Worm (Caenorhabditis elegans) whole organism, late embryonic: ENCODE results near the gene F17C11.11.

ENCODE experiments used
- K09A11.1 ChIP-seq: sonication (generic microtip); optimal IDR thresholded peaks from 2 replicates; lab custom pipeline; 2017; ENCODE audit warnings: antibody characterized with exemption, mild to moderate bottlenecking, missing genetic modification characterization, missing compliant biosample characterization; ENCODE audit not compliant: insufficient read depth
- T23F11.4 ChIP-seq: fragments of 200-800 bp; sonication (Bioruptor generic); optimal IDR thresholded peaks from 2 replicates; lab custom pipeline; 2018; ENCODE audit warnings: mild to moderate bottlenecking, missing genetic modification characterization, missing compliant biosample characterization
- ceh-14 ChIP-seq: sonication (generic microtip); optimal IDR thresholded peaks from 2 replicates; lab custom pipeline; 2016; ENCODE audit warnings: missing genotype, missing genetic modification characterization, missing compliant biosample characterization
- ceh-19 ChIP-seq: fragments of 200-800 bp; sonication (Bioruptor generic); optimal IDR thresholded peaks from 2 replicates; lab custom pipeline; 2018; ENCODE audit warnings: mild to moderate bottlenecking, missing genetic modification characterization, missing compliant biosample characterization
- ceh-22 ChIP-seq: sonication (generic microtip); optimal IDR thresholded peaks from 2 replicates; lab custom pipeline; 2017; ENCODE audit warnings: missing biosample characterization, missing genetic modification characterization
- ceh-24 ChIP-seq: sonication (generic microtip); optimal IDR thresholded peaks from 2 replicates; lab custom pipeline; 2016; ENCODE audit warnings: mild to moderate bottlenecking, missing genetic modification characterization, missing compliant biosample characterization
- ceh-9 ChIP-seq: sonication (generic microtip); optimal IDR thresholded peaks from 2 replicates; lab custom pipeline; 2016; ENCODE audit warnings: mild to moderate bottlenecking, missing genetic modification characterization, inconsistent platforms, missing compliant biosample characterization
- che-1 ChIP-seq: sonication (generic microtip); optimal IDR thresholded peaks from 2 replicates; lab custom pipeline; 2016; ENCODE audit warnings: mild to moderate bottlenecking, missing genetic modification characterization, missing compliant biosample characterization
- dmd-4 ChIP-seq: sonication (generic microtip); optimal IDR thresholded peaks from 2 replicates; lab custom pipeline; 2016; ENCODE audit warnings: borderline replicate concordance, missing genetic modification characterization, missing compliant biosample characterization
- elt-2 ChIP-seq: sonication (generic microtip); optimal IDR thresholded peaks from 2 replicates; lab custom pipeline; 2016; ENCODE audit warnings: missing genetic modification reagents, missing genetic modification characterization, missing compliant biosample characterization
- elt-4 ChIP-seq: sonication (generic microtip); optimal IDR thresholded peaks from 2 replicates; lab custom pipeline; 2016; ENCODE audit warnings: missing genetic modification characterization, missing compliant biosample characterization
- ets-4 ChIP-seq: sonication (generic microtip); optimal IDR thresholded peaks from 2 replicates; lab custom pipeline; 2016; ENCODE audit warnings: missing genetic modification characterization, missing compliant biosample characterization
- eyg-1 ChIP-seq: sonication (generic microtip); optimal IDR thresholded peaks from 2 replicates; lab custom pipeline; 2016; ENCODE audit warnings: missing genotype, missing genetic modification characterization, missing compliant biosample characterization
- fkh-10 ChIP-seq: fragments of 150-350 bp; optimal IDR thresholded peaks from 2 replicates; lab custom pipeline; 2014; ENCODE audit warnings: missing biosample characterization, missing genetic modification reagents, missing genetic modification characterization
- fkh-6 ChIP-seq: sonication (generic microtip); optimal IDR thresholded peaks from 2 replicates; lab custom pipeline; 2016; ENCODE audit warnings: missing genetic modification characterization, missing compliant biosample characterization
- gmeb-2 ChIP-seq: sonication (generic microtip); optimal IDR thresholded peaks from 2 replicates; lab custom pipeline; 2016; ENCODE audit warnings: missing genetic modification characterization, inconsistent platforms, missing compliant biosample characterization
- hlh-30 ChIP-seq: sonication (generic microtip); optimal IDR thresholded peaks from 2 replicates; lab custom pipeline; 2017; ENCODE audit warnings: antibody characterized with exemption, missing genetic modification characterization, missing compliant biosample characterization; ENCODE audit not compliant: insufficient read depth
- hlh-6 ChIP-seq: sonication (generic microtip); optimal IDR thresholded peaks from 2 replicates; lab custom pipeline; 2016; ENCODE audit warnings: missing genotype, missing genetic modification characterization, missing compliant biosample characterization
- hlh-8 ChIP-seq: sonication (generic microtip); optimal IDR thresholded peaks from 2 replicates; lab custom pipeline; 2016; ENCODE audit warnings: missing genotype, missing genetic modification characterization, missing compliant biosample characterization
- lim-6 ChIP-seq: sonication (generic microtip); optimal IDR thresholded peaks from 2 replicates; lab custom pipeline; 2016; ENCODE audit warnings: missing genetic modification characterization, missing compliant biosample characterization
- lin-11 ChIP-seq: fragments of 200-800 bp; sonication (Bioruptor generic); optimal IDR thresholded peaks from 2 replicates; lab custom pipeline; 2018; ENCODE audit warnings: mild to moderate bottlenecking, missing genetic modification characterization, missing compliant biosample characterization
- mec-3 ChIP-seq: sonication (generic microtip); optimal IDR thresholded peaks from 2 replicates; lab custom pipeline; 2016; ENCODE audit warnings: borderline replicate concordance, missing genetic modification characterization, missing compliant biosample characterization
- nfya-1 ChIP-seq: sonication (generic microtip); optimal IDR thresholded peaks from 2 replicates; lab custom pipeline; 2017; ENCODE audit warnings: missing genetic modification characterization, mild to moderate bottlenecking, missing compliant biosample characterization, antibody characterized with exemption, moderate library complexity
- nhr-11 ChIP-seq: fragments of 150-350 bp; optimal IDR thresholded peaks from 2 replicates; lab custom pipeline; 2014; ENCODE audit warnings: missing biosample characterization, missing genetic modification characterization
- npax-4 ChIP-seq: sonication (generic microtip); optimal IDR thresholded peaks from 2 replicates; lab custom pipeline; 2016; ENCODE audit warnings: missing genetic modification characterization, missing compliant biosample characterization
- pag-3 ChIP-seq: sonication (generic microtip); optimal IDR thresholded peaks from 2 replicates; lab custom pipeline; 2016; ENCODE audit warnings: missing compliant biosample characterization, missing genetic modification characterization, borderline replicate concordance
- pat-9 ChIP-seq: fragments of 200-800 bp; sonication (Bioruptor generic); optimal IDR thresholded peaks from 2 replicates; lab custom pipeline; 2018; ENCODE audit warnings: mild to moderate bottlenecking, missing genetic modification characterization, moderate library complexity, missing compliant biosample characterization
- pha-2 ChIP-seq: sonication (generic microtip); optimal IDR thresholded peaks from 2 replicates; lab custom pipeline; 2017; ENCODE audit warnings: mild to moderate bottlenecking, missing genetic modification characterization, missing compliant biosample characterization
- pha-4 ChIP-seq: fragments of 150-350 bp; optimal IDR thresholded peaks from 2 replicates; lab custom pipeline; 2018; ENCODE audit warnings: missing biosample characterization, missing genetic modification reagents, missing genetic modification characterization
- ref-2 ChIP-seq: sonication (generic microtip); optimal IDR thresholded peaks from 2 replicates; lab custom pipeline; 2016; ENCODE audit warnings: missing genetic modification characterization, missing compliant biosample characterization
- rnt-1 ChIP-seq: sonication (generic microtip); optimal IDR thresholded peaks from 2 replicates; lab custom pipeline; 2016; ENCODE audit warnings: missing genetic modification characterization, missing compliant biosample characterization
- syd-9 ChIP-seq: sonication (generic microtip); optimal IDR thresholded peaks from 2 replicates; lab custom pipeline; 2016; ENCODE audit warnings: mild to moderate bottlenecking, missing genetic modification characterization, moderate library complexity, missing compliant biosample characterization
- unc-42 ChIP-seq: sonication (generic microtip); optimal IDR thresholded peaks from 2 replicates; lab custom pipeline; 2016; ENCODE audit warnings: missing genotype, missing genetic modification characterization, missing compliant biosample characterization
- unc-55 ChIP-seq: sonication (generic microtip); optimal IDR thresholded peaks from 2 replicates; lab custom pipeline; 2017; ENCODE audit warnings: missing biosample characterization, missing genetic modification reagents, missing genetic modification characterization
- unc-86 ChIP-seq: sonication (generic microtip); optimal IDR thresholded peaks from 2 replicates; lab custom pipeline; 2016; ENCODE audit warnings: missing genetic modification characterization, missing compliant biosample characterization
- zip-5 ChIP-seq: sonication (generic microtip); optimal IDR thresholded peaks from 2 replicates; lab custom pipeline; 2016; ENCODE audit warnings: missing genetic modification characterization, missing compliant biosample characterization
- ztf-16 ChIP-seq: sonication (generic microtip); optimal IDR thresholded peaks from 2 replicates; lab custom pipeline; 2017; ENCODE audit warnings: missing genetic modification characterization, missing compliant biosample characterization

Gene F17C11.11

DNA sequence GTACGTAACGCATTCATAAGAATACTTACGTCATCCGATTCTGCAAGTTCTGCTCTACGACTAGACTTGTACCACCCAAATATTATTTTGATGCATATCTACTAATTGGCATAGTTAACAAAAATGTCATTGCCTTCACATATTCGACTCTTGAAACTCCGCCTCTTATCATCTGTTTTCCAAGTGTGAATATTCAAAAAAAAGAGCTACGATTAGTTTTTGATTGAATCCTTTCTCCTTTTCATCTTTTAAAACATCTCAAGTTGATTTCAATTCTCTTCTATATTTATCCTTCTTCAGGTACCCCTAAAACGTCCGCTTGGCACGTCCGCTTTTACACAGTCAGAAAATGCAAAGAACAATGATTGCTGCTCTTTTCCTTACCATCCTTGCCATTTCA is 9.3 kb upstream of the F17C11.11 start, which contains the start of gene F17C11.2:
Gene F17C11.2, plus strand, starts transcription at position 301 of the 400 bp plus-strand sequence.
- TF ChIP-seq zip-5 (tag; lab: Kevin White, UChicago) (no peak), unc-55 (GFP tag; lab: Kevin White, UChicago) (no peak), ceh-22 (tag; lab: Kevin White, UChicago) (no peak), nhr-11 (tag; lab: Kevin White, UChicago) (no peak), hlh-6 (tag; lab: Kevin White, UChicago) (no peak)
- TF ChIP-seq, all 69 proteins: peak for 0

DNA sequence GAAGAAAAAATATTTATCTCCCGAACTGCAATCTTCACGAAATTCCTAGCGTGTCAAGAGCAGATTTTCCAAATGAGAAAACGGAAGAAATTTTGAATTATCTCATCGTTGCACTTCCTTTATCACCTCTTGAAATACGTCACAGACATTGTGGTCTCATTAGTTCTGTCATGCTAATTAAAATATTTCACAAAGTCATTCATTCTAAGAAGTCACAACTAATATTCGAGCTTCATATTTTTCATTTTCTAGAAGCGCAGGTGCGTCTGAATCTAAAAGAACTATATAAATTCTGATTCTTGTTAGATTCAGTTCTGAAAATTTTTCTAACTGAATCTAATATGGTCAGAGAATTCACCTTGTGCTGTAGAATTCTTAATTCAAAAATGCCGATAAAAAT is 8.6 kb upstream of the F17C11.11 start:
- no peak for TF ChIP-seq hlh-8
- no peak for TF ChIP-seq unc-42 (tag; lab: Kevin White, UChicago)
- no peak for TF ChIP-seq ceh-19 (GFP tag; lab: Kevin White, UChicago)
- TF ChIP-seq pha-2: no peak
- TF ChIP-seq fkh-6 (tag; lab: Kevin White, UChicago): no peak
- TF ChIP-seq elt-2 (tag; lab: Kevin White, UChicago): no peak
- no peak for TF ChIP-seq gmeb-2 (tag; lab: Kevin White, UChicago)
- TF ChIP-seq fkh-10: no peak
- no peak for TF ChIP-seq unc-86 (tag; lab: Kevin White, UChicago)
- no peak for TF ChIP-seq ceh-22 (tag; lab: Kevin White, UChicago)
- TF ChIP-seq K09A11.1 (tag; lab: Kevin White, UChicago): no peak
- TF ChIP-seq T23F11.4 (GFP tag; lab: Kevin White, UChicago): no peak
- TF ChIP-seq hlh-6 (tag; lab: Kevin White, UChicago): no peak
- no peak for TF ChIP-seq ceh-24 (tag; lab: Kevin White, UChicago)
- no peak for TF ChIP-seq lim-6

DNA sequence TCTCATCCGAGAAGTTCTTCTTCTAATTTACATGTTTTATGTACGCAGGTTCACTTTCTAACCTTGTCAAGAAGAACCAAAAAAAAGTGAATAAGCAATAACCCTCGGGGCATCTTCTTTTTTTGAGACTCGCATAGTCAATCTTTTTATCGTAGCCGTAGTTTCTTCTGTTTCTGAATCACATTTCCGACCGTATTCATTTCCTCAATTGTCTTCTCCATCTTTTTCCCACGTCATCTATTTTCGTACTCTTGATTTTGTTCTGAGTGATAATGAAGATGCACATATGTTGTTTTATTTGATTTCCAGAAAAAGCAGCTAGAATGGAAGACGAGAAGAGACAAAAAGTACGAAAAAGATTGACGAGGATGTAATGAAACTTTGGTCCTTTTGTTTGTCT is 6.3 kb upstream of the F17C11.11 start:
- no peak for TF ChIP-seq lin-11 (tag; lab: Kevin White, UChicago)
- peak; percentile 57 for TF ChIP-seq unc-42 (tag; lab: Kevin White, UChicago)
- no peak for TF ChIP-seq T23F11.4 (GFP tag; lab: Kevin White, UChicago)
- TF ChIP-seq ceh-24 (tag; lab: Kevin White, UChicago): no peak

DNA sequence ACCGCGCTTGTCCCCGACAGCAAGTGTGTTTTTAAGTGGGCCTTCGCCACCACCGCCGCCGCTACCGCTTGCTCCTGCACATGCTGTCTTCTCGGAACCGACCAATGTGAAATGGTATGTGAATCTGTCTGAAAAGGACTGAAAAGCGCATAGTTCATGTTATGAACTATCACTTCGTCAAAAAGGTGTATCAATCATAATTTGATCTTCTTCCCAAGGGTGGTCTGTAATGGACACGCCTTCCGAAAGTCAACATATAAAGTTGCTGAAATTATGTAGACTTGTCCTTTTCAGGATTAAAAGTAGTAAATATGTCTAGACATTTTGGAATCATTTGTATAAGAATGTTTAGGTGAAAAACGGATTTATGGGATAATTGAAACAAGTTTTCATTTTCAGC is 3.5 kb upstream of the F17C11.11 start, which contains the start of gene zip-9:
Gene zip-9, plus strand, starts transcription at position 301 of the 400 bp plus-strand sequence.
- TF ChIP-seq hlh-30 (tag; lab: Kevin White, UChicago): no peak
- TF ChIP-seq eyg-1 (tag; lab: Kevin White, UChicago): no peak
- TF ChIP-seq syd-9 (tag; lab: Kevin White, UChicago): no peak
- no peak for TF ChIP-seq rnt-1 (tag; lab: Kevin White, UChicago)
- no peak for TF ChIP-seq hlh-8
- TF ChIP-seq ref-2 (tag; lab: Kevin White, UChicago): no peak
- TF ChIP-seq che-1 (tag; lab: Kevin White, UChicago): no peak
- TF ChIP-seq pat-9: no peak
- TF ChIP-seq K09A11.1 (tag; lab: Kevin White, UChicago): no peak
- TF ChIP-seq ztf-16 (tag; lab: Kevin White, UChicago): no peak
- TF ChIP-seq lim-6: no peak
- no peak for TF ChIP-seq ceh-14 (tag; lab: Kevin White, UChicago)
- no peak for TF ChIP-seq dmd-4 (tag; lab: Kevin White, UChicago)
- TF ChIP-seq ceh-24 (tag; lab: Kevin White, UChicago): no peak
- no peak for TF ChIP-seq mec-3 (tag; lab: Kevin White, UChicago)
- no peak for TF ChIP-seq nfya-1 (tag; lab: Kevin White, UChicago)
- TF ChIP-seq pha-4: no peak

DNA sequence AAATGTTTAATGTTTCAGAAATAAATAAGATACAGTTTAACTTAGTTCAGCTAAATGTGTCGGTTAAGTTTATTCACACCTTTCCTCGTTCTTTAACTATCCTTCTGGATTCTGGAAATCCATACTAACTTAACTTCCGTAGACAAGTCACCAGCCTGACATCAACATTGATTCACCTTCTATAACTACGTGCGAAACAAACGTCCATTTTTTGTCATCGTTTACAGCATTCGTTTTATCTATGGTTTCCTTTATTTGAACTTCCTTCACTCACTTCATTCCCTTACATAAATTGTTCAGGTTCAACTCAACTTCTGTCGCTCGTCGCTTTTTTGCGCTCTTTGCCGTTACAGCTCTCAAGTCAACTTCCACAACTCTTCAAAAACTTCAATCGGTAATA is 2.5 kb upstream of the F17C11.11 start, which contains the start of gene F17C11.26:
Gene F17C11.26, plus strand, starts transcription at position 301 of the 400 bp plus-strand sequence.
- TF ChIP-seq pag-3 (tag; lab: Kevin White, UChicago) (no peak), che-1 (tag; lab: Kevin White, UChicago) (no peak), ets-4 (tag; lab: Kevin White, UChicago) (no peak), elt-4 (tag; lab: Kevin White, UChicago) (no peak), npax-4 (no peak), ceh-9 (tag; lab: Kevin White, UChicago) (no peak), fkh-6 (tag; lab: Kevin White, UChicago) (no peak), ceh-22 (tag; lab: Kevin White, UChicago) (no peak), dmd-4 (tag; lab: Kevin White, UChicago) (no peak)
